Worm (Caenorhabditis elegans) whole organism, L1 larva: Measurements from ENCODE around the gene K09F5.4.

Experiments used
- C16A3.4 ChIP-seq: fragments of 150-350 bp; optimal IDR thresholded peaks from 2 replicates; lab custom pipeline; 2014; ENCODE audit warnings: missing biosample characterization, missing genetic modification characterization
- aha-1 ChIP-seq: fragments of 150-350 bp; optimal IDR thresholded peaks from 2 replicates; lab custom pipeline; 2014; ENCODE audit warnings: missing biosample characterization, missing genetic modification characterization
- blmp-1 ChIP-seq: fragments of 150-350 bp; optimal IDR thresholded peaks from 2 replicates; lab custom pipeline; 2014; ENCODE audit warnings: missing biosample characterization, missing genetic modification characterization
- ceh-63 ChIP-seq: fragments of 200-800 bp; sonication (Bioruptor generic); optimal IDR thresholded peaks from 2 replicates; lab custom pipeline; 2018; ENCODE audit warnings: mild to moderate bottlenecking, missing genetic modification characterization, missing compliant biosample characterization
- ceh-8 ChIP-seq: fragments of 200-800 bp; sonication (Bioruptor generic); optimal IDR thresholded peaks from 2 replicates; lab custom pipeline; 2018; ENCODE audit warnings: mild to moderate bottlenecking, missing genetic modification characterization, moderate library complexity, missing compliant biosample characterization
- ceh-82 ChIP-seq, 3 experiments: fragments of 150-350 bp in 1 of 3; sonication (generic microtip) in 2 of 3; optimal IDR thresholded peaks; 2 replicates each; lab custom pipeline; 2014 to 2017; ENCODE audit warnings: missing biosample characterization in 3 of 3, missing genetic modification characterization in 3 of 3
- ceh-88 ChIP-seq: fragments of 200-800 bp; sonication (Bioruptor generic); IDR thresholded peaks from 2 replicates; pipeline ENCODE4 v1.3.6; 2022; ENCODE audit warnings: missing genetic modification characterization, missing compliant biosample characterization
- ces-1 ChIP-seq: fragments of 150-350 bp; optimal IDR thresholded peaks from 2 replicates; lab custom pipeline; 2014; ENCODE audit warnings: missing biosample characterization, missing genetic modification reagents, missing genetic modification characterization
- efl-1 ChIP-seq, 4 experiments: fragments of 150-350 bp; optimal IDR thresholded peaks in 3 of 4; peaks in 1 of 4; 1 replicate in 1 of 4; 2 replicates in 3 of 4; lab custom pipeline; 2014; ENCODE audit warnings: missing biosample characterization in 2 of 4, missing genetic modification characterization in 2 of 4, missing genetic modification reagents in 2 of 4
- elt-3 ChIP-seq, 6 experiments: fragments of 150-350 bp in 1 of 6; sonication (generic microtip); optimal IDR thresholded peaks; 2 replicates each; lab custom pipeline; 2017 to 2018; ENCODE audit warnings: missing biosample characterization in 6 of 6, missing genetic modification characterization in 6 of 6, inconsistent platforms in 1 of 6
- fkh-10 ChIP-seq: sonication (generic microtip); optimal IDR thresholded peaks from 2 replicates; lab custom pipeline; 2017; ENCODE audit warnings: missing biosample characterization, missing genetic modification reagents, missing genetic modification characterization
- fkh-4 ChIP-seq: sonication (generic microtip); optimal IDR thresholded peaks from 2 replicates; lab custom pipeline; 2016; ENCODE audit warnings: missing compliant biosample characterization, missing genetic modification characterization, borderline replicate concordance
- hlh-17 ChIP-seq: fragments of 200-800 bp; sonication (Bioruptor generic); optimal IDR thresholded peaks from 2 replicates; lab custom pipeline; 2018; ENCODE audit warnings: missing genetic modification characterization, mild to moderate bottlenecking, missing compliant biosample characterization, moderate library complexity, borderline replicate concordance
- jun-1 ChIP-seq: fragments of 150-350 bp; optimal IDR thresholded peaks from 2 replicates; lab custom pipeline; 2014; ENCODE audit warnings: missing biosample characterization, missing genetic modification reagents, missing genetic modification characterization
- lin-13 ChIP-seq: fragments of 150-350 bp; optimal IDR thresholded peaks from 2 replicates; lab custom pipeline; 2014; ENCODE audit warnings: missing biosample characterization, missing genetic modification reagents, missing genetic modification characterization
- lin-14 ChIP-seq: fragments of 200-800 bp; sonication (Bioruptor generic); optimal IDR thresholded peaks from 2 replicates; lab custom pipeline; 2018; ENCODE audit warnings: mild to moderate bottlenecking, missing genetic modification characterization, moderate library complexity, missing compliant biosample characterization
- lin-15B ChIP-seq: fragments of 150-350 bp; sonication (generic microtip); optimal IDR thresholded peaks from 3 replicates; lab custom pipeline; 2014; ENCODE audit warnings: missing biosample characterization, missing genetic modification characterization
- lir-3 ChIP-seq: sonication (generic microtip); optimal IDR thresholded peaks from 2 replicates; lab custom pipeline; 2016; ENCODE audit warnings: mild to moderate bottlenecking, missing genetic modification characterization, moderate library complexity, missing compliant biosample characterization; ENCODE audit not compliant: poor library complexity
- lsy-2 ChIP-seq, 2 experiments: fragments of 150-350 bp; optimal IDR thresholded peaks; 2 replicates each; lab custom pipeline; 2014; ENCODE audit warnings: missing biosample characterization in 2 of 2, missing genetic modification characterization in 2 of 2
- mab-9 ChIP-seq: fragments of 200-800 bp; sonication (Bioruptor generic); IDR thresholded peaks from 2 replicates; pipeline ENCODE4 v1.3.6; 2022; ENCODE audit warnings: missing genetic modification reagents, missing genetic modification characterization, missing compliant biosample characterization
- mdl-1 ChIP-seq, 2 experiments: fragments of 150-350 bp; optimal IDR thresholded peaks; 2 replicates each; lab custom pipeline; 2014 to 2017; ENCODE audit warnings: missing biosample characterization in 2 of 2, missing genetic modification characterization in 2 of 2, inconsistent platforms in 1 of 2
- nhr-11 ChIP-seq: fragments of 150-350 bp; optimal IDR thresholded peaks from 2 replicates; lab custom pipeline; 2014; ENCODE audit warnings: missing biosample characterization, missing genetic modification characterization
- nhr-28 ChIP-seq: fragments of 150-350 bp; optimal IDR thresholded peaks from 2 replicates; lab custom pipeline; 2014; ENCODE audit warnings: missing biosample characterization, missing genetic modification characterization
- nhr-71 ChIP-seq: sonication (generic microtip); optimal IDR thresholded peaks from 2 replicates; lab custom pipeline; 2016; ENCODE audit warnings: mild to moderate bottlenecking, missing genetic modification characterization, moderate library complexity, missing compliant biosample characterization
- nhr-77 ChIP-seq: fragments of 150-350 bp; optimal IDR thresholded peaks from 2 replicates; lab custom pipeline; 2014; ENCODE audit warnings: missing biosample characterization, missing genetic modification characterization
- nhr-85 ChIP-seq: sonication (generic microtip); peaks from one replicate; lab custom pipeline; 2016; ENCODE audit warnings: missing genetic modification characterization, inconsistent platforms, missing compliant biosample characterization
- nhr-90 ChIP-seq: sonication (generic microtip); optimal IDR thresholded peaks from 2 replicates; lab custom pipeline; 2016; ENCODE audit warnings: mild to moderate bottlenecking, missing genetic modification characterization, missing compliant biosample characterization; ENCODE audit not compliant: poor library complexity
- pag-3 ChIP-seq: sonication (generic microtip); optimal IDR thresholded peaks from 2 replicates; lab custom pipeline; 2017; ENCODE audit warnings: missing genetic modification characterization, mild to moderate bottlenecking, missing compliant biosample characterization, antibody characterized with exemption, borderline replicate concordance; ENCODE audit not compliant: insufficient read depth
- snu-23 ChIP-seq: sonication (generic microtip); optimal IDR thresholded peaks from 2 replicates; lab custom pipeline; 2016; ENCODE audit warnings: missing genetic modification characterization, missing compliant biosample characterization
- swsn-7 ChIP-seq: sonication (generic microtip); optimal IDR thresholded peaks from 2 replicates; lab custom pipeline; 2016; ENCODE audit warnings: missing genetic modification characterization, missing compliant biosample characterization
- unc-62 ChIP-seq: fragments of 150-350 bp; optimal IDR thresholded peaks from 2 replicates; lab custom pipeline; 2014; ENCODE audit warnings: missing biosample characterization, missing genetic modification reagents, missing genetic modification characterization
- unc-86 ChIP-seq: sonication (generic microtip); optimal IDR thresholded peaks from 2 replicates; lab custom pipeline; 2016; ENCODE audit warnings: missing genetic modification characterization, missing compliant biosample characterization

K09F5.4 gene

DNA sequence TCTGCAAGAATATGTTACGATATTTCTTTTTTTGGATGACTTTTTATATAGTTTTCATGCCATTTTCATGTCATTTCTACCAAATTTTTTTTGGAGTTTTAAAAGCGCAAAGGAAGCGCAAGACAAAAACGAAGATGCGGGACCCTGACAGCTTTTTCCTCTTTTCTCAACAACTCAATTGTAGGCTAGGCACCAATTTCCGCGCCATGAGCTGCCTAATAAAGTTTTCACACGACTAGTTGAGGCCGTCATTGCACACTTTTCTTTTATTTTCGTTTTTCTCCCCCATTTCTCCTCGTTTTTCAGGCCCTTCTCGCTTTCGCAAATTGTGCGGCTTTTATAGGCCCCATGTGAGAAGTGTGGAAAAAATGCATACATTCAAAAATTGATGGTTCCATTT is 30.7 kb downstream of the K09F5.4 start:
- TF ChIP-seq hlh-17 = no peak
- TF ChIP-seq unc-86 (tag; lab: Kevin White, UChicago) = no peak
- TF ChIP-seq jun-1 (tag; lab: Kevin White, UChicago) = no peak
- TF ChIP-seq lsy-2 (tag; optimal IDR thresholded peaks at IDR 0.05; lab: Kevin White, UChicago) = no peak
- no peak for TF ChIP-seq mab-9 (GFP tag; lab: Robert Waterston, UW)
- no peak for TF ChIP-seq unc-62
- no peak for TF ChIP-seq pag-3
- no peak for TF ChIP-seq mdl-1 (tag; optimal IDR thresholded peaks at IDR 0.05; lab: Kevin White, UChicago)
- TF ChIP-seq ceh-88 = no peak
- no peak for TF ChIP-seq nhr-71
- peak; percentile 67 for TF ChIP-seq lin-14
- TF ChIP-seq nhr-85 (tag; lab: Kevin White, UChicago) = no peak
- TF ChIP-seq ces-1 = peak; percentile 37
- no peak for TF ChIP-seq snu-23
- TF ChIP-seq lin-15B (tag; lab: Kevin White, UChicago) = no peak
- peak; percentile 78 for TF ChIP-seq fkh-10 (GFP tag; lab: Kevin White, UChicago)
- TF ChIP-seq lin-13 (GFP tag; lab: Kevin White, UChicago) = no peak
- no peak for TF ChIP-seq aha-1
- TF ChIP-seq fkh-4 = no peak
- no peak for TF ChIP-seq lir-3
- TF ChIP-seq ceh-63 (GFP tag; lab: Kevin White, UChicago) = no peak

DNA sequence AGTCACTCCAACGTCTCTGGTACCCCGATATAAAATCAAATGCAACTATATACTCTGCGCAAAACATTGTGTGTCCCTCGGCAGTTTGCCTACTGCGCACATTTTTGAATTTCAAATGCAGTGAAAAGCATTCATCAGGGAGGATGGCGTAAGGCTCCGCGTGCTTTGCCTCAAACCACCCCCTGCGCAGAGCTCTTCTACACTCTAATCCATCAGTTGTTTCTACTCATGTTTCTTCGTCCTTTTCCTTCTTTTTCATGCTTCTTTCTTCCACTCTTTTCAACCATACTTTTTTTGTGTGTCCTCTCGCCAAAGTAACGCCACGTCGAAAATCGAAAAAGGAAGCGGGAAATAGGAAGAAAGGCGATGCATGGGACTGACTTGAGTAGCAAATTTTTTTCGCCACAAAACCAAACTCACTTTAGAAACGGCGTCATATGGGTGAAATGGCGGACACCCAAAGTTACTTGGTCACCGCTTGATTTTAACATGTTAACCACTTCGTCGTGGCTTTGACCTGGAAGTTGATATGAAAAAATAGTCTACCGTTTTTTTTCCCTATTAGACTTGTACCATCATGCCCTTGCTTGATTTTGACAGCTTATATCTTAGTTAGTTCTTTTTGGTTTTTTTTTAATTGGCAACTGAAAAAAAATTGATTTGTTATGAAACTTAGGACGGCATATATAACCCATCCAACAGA is 32.0 kb downstream of the K09F5.4 start:
- TF ChIP-seq lin-14 (peak; percentile 68), fkh-10 (GFP tag; lab: Kevin White, UChicago) (peak; percentile 9), ceh-8 (GFP tag; lab: Kevin White, UChicago) (peak; percentile 2), lir-3 (no peak), unc-86 (tag; lab: Kevin White, UChicago) (peak; percentile 6), lin-15B (tag; lab: Kevin White, UChicago) (no peak), elt-3 (tag; optimal IDR thresholded peaks at IDR 0.05; lab: Kevin White, UChicago) (no peak)

DNA sequence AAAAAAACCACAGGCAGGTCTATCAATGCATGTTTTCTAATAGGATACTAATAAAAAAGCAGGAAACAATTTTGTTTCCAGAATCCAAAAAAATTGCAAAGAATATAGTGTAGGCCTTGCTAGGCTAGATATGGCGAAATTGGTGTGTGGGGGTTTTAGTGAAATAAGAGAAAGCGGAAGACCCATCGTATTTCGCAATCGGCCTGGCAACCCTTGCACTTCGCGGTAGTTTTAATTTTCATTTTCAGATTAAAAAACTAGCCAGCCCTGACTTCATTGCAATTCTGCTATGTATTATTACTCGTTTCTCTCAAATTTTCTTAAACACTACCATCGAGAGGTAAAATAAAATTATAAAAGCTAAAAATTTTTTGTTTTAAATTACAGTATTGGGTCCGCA is 35.7 kb downstream of the K09F5.4 start:
- TF ChIP-seq efl-1 (optimal IDR thresholded peaks at IDR 0.05; lab: Kevin White, UChicago) (no peak), efl-1 (GFP tag; optimal IDR thresholded peaks at IDR 0.05 in 1 of 2; lab: Kevin White, UChicago) (peak in 1 of 2 experiments; percentile 68), ceh-82 (tag; optimal IDR thresholded peaks at IDR 0.05; lab: Kevin White, UChicago) (peak in 1 of 3 experiments; percentile 19), swsn-7 (tag; lab: Kevin White, UChicago) (no peak)
- TF ChIP-seq, all 84 proteins: peak for 2

DNA sequence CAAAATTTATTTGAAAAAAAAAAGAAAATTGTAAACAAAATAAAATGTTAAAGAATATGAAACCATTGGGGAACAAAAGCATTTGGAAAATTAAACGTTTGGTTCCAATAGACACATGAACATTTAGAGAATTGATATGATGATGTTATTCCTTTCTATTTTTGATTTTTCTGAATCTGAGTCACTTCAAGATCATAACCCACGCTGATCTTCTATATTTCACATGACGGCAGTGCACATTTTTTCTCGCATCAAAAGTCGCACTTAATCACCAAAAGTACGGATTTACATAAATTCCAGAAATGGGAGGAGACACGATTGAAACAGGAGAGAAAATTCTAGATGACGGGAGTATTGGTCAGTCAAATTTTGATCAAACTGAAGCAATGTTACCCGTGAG is 37.9 kb downstream of the K09F5.4 start, which contains the start of gene F27D9.2:
F27D9.2 (plus strand) TSS at position 301 of the 400 bp plus-strand sequence.
- TF ChIP-seq nhr-77 (no peak), lin-15B (tag; lab: Kevin White, UChicago) (no peak), nhr-11 (tag; lab: Kevin White, UChicago) (no peak), nhr-90 (no peak), nhr-28 (tag; lab: Kevin White, UChicago) (no peak), C16A3.4 (tag; lab: Kevin White, UChicago) (no peak)

DNA sequence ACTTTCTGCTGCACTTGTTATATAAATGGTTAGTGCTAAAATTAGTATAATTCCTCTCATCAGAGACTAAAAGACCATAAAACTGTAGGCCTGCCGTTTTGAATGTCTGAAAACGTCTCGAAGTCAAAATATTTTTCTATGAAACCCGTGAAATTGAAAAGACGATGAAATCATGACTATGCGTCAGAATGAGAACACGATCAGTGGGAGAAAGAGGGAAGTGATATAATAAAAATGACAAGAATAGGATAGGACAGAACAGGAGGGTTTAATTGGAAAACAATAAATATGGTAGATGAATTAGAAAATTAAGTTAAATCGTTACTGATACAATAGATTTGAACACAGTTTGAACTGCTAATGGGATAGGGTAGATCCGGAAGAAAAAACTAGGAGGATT is 39.9 kb downstream of the K09F5.4 start, which contains the start of gene F27D9.7:
F27D9.7 (minus strand) TSS at position 101 of the 400 bp plus-strand sequence.
- TF ChIP-seq blmp-1 (peak; percentile 22), C16A3.4 (tag; lab: Kevin White, UChicago) (no peak)
- TF ChIP-seq, all 84 proteins: peak for 1
